Worm (Caenorhabditis elegans): ENCODE results near the gene bus-8A.
A peak's percentile ranks its signal among the peaks of the same experiment; 100 is the strongest.

Gene bus-8A

DNA sequence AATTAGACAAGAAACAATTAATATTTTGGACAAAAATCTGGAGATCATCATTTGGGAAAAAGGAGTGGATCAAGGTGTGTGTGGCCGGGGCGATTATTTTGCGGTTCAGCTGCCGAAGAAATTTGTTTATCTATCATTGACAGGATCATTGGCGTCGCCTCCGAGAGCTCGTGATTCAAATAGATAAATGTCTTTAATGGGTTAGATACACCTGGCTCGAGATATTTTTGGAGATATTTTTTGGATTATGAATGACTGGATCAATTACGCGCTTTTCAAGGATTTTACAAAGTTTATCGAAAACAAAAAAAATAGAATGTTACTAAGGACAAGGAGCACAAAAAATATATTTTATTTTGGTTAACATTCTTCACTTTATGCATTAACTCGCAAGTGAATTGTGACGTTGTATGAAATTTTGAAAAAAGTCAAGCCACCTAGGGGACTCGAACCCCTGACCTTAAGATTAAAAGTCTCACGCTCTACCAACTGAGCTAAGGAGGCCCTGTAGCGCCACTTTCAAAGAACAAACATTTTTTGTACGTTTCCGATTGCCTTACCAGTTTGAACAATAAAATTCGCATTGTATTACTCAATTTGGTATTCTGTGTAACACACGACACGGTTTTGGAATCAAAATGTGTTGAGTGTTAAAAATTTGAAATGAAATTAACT, 41.8 kb upstream of the bus-8A start, which contains the start of gene C25F6.6 (continued):
- TF ChIP-seq dpl-1 (GFP tag; optimal IDR thresholded peaks at IDR 0.05), result no peak
- TF ChIP-seq rpc-1 (optimal IDR thresholded peaks at IDR 0.05), result peak; percentile 66
- peak; percentile 90 for TF ChIP-seq rpc-1 (tag; optimal IDR thresholded peaks at IDR 0.05)
- peak; percentile 64 for TF ChIP-seq F23B12.7 (tag; optimal IDR thresholded peaks at IDR 0.05; ENCODE audit: insufficient read depth)
- peak; percentile 37 for TF ChIP-seq ZK185.1 (tag; optimal IDR thresholded peaks at IDR 0.05; ENCODE audit: poor library complexity, severe bottlenecking)
- no peak for TF ChIP-seq hrde-1 (tag; optimal IDR thresholded peaks at IDR 0.05; ENCODE audit: borderline replicate concordance)
- TF ChIP-seq ets-4 (GFP tag; optimal IDR thresholded peaks at IDR 0.05), result no peak
- TF ChIP-seq tlf-1 (GFP tag; optimal IDR thresholded peaks at IDR 0.05), result no peak
- no peak for TF ChIP-seq lag-1 (GFP tag; IDR thresholded peaks at IDR 0.05)
- TF ChIP-seq hmg-20 (GFP tag; IDR thresholded peaks at IDR 0.05), result no peak
- no peak for TF ChIP-seq nfya-1 (tag; optimal IDR thresholded peaks at IDR 0.05; ENCODE audit: borderline replicate concordance, insufficient read depth)
- TF ChIP-seq ekl-4 (GFP tag; IDR thresholded peaks at IDR 0.05), result no peak
- no peak for TF ChIP-seq lir-1 (GFP tag; conservative IDR thresholded peaks at IDR 0.05)
- no peak for TF ChIP-seq nfyb-1 (GFP tag; IDR thresholded peaks at IDR 0.05)
- TF ChIP-seq Y53F4B.3 (GFP tag; IDR thresholded peaks at IDR 0.05), result no peak
- TF ChIP-seq unc-130 (GFP tag; optimal IDR thresholded peaks at IDR 0.05), result no peak
- no peak for TF ChIP-seq zfh-2 (GFP tag; conservative IDR thresholded peaks at IDR 0.05)
- TF ChIP-seq rcor-1 (GFP tag; IDR thresholded peaks at IDR 0.05), result peak; percentile 71; the same call in 1 of the 2 replicates
- no peak for TF ChIP-seq F57A8.1 (GFP tag; optimal IDR thresholded peaks at IDR 0.05)
- no peak for TF ChIP-seq hlh-26 (GFP tag; conservative IDR thresholded peaks at IDR 0.05)
- peak; percentile 65 for TF ChIP-seq snpc-3.4 (tag; optimal IDR thresholded peaks at IDR 0.05)
- peak; percentile 66 for TF ChIP-seq snpc-4 (GFP tag; optimal IDR thresholded peaks at IDR 0.05)
- TF ChIP-seq snpc-4 (tag; optimal IDR thresholded peaks at IDR 0.05), result peak in 3 of 4 experiments; percentile 9 to 78 (median 17)
- TF ChIP-seq mcd-1 (GFP tag; IDR thresholded peaks at IDR 0.05), result 0 out of 2 replicates have a peak, but pooled peaks have one; percentile 7
- TF ChIP-seq aptf-2 (GFP tag; conservative IDR thresholded peaks at IDR 0.05), result no peak
- TF ChIP-seq ceh-58 (GFP tag; IDR thresholded peaks at IDR 0.05), result no peak
- TF ChIP-seq xnd-1 (tag; optimal IDR thresholded peaks at IDR 0.05), result no peak
- peak; percentile 74 for TF ChIP-seq snpc-1.3 (tag; optimal IDR thresholded peaks at IDR 0.05; ENCODE audit: insufficient read depth)
- TF ChIP-seq akir-1 (GFP tag; optimal IDR thresholded peaks at IDR 0.05), result no peak
- no peak for TF ChIP-seq F49E8.2 (tag; optimal IDR thresholded peaks at IDR 0.05; ENCODE audit: insufficient read depth)

DNA sequence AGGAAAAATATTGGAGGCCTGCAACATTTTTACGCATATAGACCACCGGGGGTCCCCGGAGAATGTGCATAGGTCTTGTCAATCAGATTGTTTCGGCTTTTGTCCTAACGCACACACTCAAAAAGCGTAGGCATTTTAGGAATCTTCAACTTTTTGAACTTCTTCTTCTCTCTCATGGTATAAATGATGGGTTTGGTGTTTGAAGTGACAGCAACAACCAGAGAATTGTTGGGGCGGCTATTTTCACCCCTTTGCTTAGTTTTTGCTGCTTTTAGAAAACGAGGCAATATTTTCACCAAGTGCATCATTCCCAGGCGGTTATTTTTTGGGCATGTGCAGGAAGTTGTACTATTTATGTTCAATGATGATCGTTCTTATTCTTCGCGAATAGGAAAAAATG, 41.0 kb upstream of the bus-8A start:
- TF ChIP-seq Y95B8A.8 (GFP tag; IDR thresholded peaks at IDR 0.05) (no peak), efl-1 (GFP tag; optimal IDR thresholded peaks at IDR 0.05) (no peak), F23B12.7 (tag; optimal IDR thresholded peaks at IDR 0.05; ENCODE audit: insufficient read depth) (no peak), aptf-3 (GFP tag; IDR thresholded peaks at IDR 0.05) (no peak), mel-28 (tag; optimal IDR thresholded peaks at IDR 0.05; ENCODE audit: borderline replicate concordance) (no peak)

DNA sequence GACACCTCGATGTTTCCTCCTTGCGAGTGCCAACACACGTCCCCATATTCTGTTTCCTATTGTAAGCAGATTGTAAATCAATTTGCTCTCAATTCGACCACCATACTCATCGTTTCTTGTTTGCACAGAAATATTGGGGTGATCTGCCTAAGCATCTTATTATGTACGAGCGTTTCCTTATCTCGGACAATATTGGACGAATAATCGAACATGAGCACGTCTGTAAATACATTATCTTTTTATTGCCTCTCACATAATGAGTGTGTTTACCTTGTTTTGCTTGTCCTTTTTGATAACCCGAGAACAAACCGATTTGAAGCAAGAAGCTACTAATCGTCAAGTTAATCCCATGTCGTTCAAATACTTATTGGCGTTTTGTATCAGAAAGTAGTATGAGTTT, 37.6 kb upstream of the bus-8A start:
- no peak for TF ChIP-seq mel-28 (tag; optimal IDR thresholded peaks at IDR 0.05; ENCODE audit: borderline replicate concordance)

Data from whole organism, young adult.